Worm (Caenorhabditis elegans) whole organism, L4 larva: ENCODE data around the gene his-39.
A peak's percentile ranks its signal among the peaks of the same experiment; 100 is the strongest.
"Not testable (repeated sequence)": the region's sequence is repeated elsewhere in the genome, so short reads cannot be mapped to it uniquely, and the experiment has no call there.

Experiments
- F10B5.3 ChIP-seq: sonication (generic microtip); optimal IDR thresholded peaks from 2 replicates; lab custom pipeline; 2016; ENCODE audit warnings: mild to moderate bottlenecking, missing genetic modification characterization, missing compliant biosample characterization
- T26A8.4 ChIP-seq: fragments of 200-800 bp; sonication (Bioruptor generic); IDR thresholded peaks from 2 replicates; pipeline ENCODE4 v1.3.6; 2022; ENCODE audit warnings: missing genetic modification characterization, missing compliant biosample characterization
- aha-1 ChIP-seq: fragments of 150-350 bp; peaks from one replicate; lab custom pipeline; 2014; ENCODE audit warnings: missing biosample characterization, missing genetic modification characterization
- aly-2 ChIP-seq: sonication (generic microtip); optimal IDR thresholded peaks from 2 replicates; lab custom pipeline; 2018; ENCODE audit warnings: missing biosample characterization, missing genetic modification characterization
- arid-1 ChIP-seq: fragments of 200-800 bp; sonication (Bioruptor generic); conservative IDR thresholded peaks from 2 replicates; pipeline ENCODE4 v1.3.6; 2022; ENCODE audit warnings: missing genetic modification reagents, missing genetic modification characterization, missing compliant biosample characterization
- ces-1 ChIP-seq: fragments of 150-350 bp; sonication (generic microtip); optimal IDR thresholded peaks from 4 replicates; lab custom pipeline; 2014; ENCODE audit warnings: missing biosample characterization, missing genetic modification reagents, missing genetic modification characterization
- cey-2 ChIP-seq: sonication (generic microtip); optimal IDR thresholded peaks from 3 replicates; lab custom pipeline; 2017; ENCODE audit warnings: missing genetic modification characterization, mild to moderate bottlenecking, missing compliant biosample characterization, antibody characterized with exemption, borderline replicate concordance; ENCODE audit not compliant: insufficient read depth
- daf-19 ChIP-seq: fragments of 200-800 bp; sonication (Bioruptor generic); conservative IDR thresholded peaks from 2 replicates; pipeline ENCODE4 v1.3.6; 2022; ENCODE audit warnings: missing genetic modification characterization, missing compliant biosample characterization
- dmd-6 ChIP-seq: fragments of 200-800 bp; sonication (Bioruptor generic); IDR thresholded peaks from 2 replicates; pipeline ENCODE4 v1.3.6; 2022; ENCODE audit warnings: missing genetic modification reagents, missing genetic modification characterization, missing compliant biosample characterization
- dmd-9 ChIP-seq: fragments of 200-800 bp; sonication (Bioruptor generic); IDR thresholded peaks from 2 replicates; pipeline ENCODE4 v1.3.6; 2022; ENCODE audit warnings: missing genetic modification reagents, missing genetic modification characterization, missing compliant biosample characterization
- dpl-1 ChIP-seq: fragments of 150-350 bp; optimal IDR thresholded peaks from 2 replicates; lab custom pipeline; 2014; ENCODE audit warnings: missing biosample characterization, missing genetic modification reagents, missing genetic modification characterization
- duxl-1 ChIP-seq: sonication (generic microtip); optimal IDR thresholded peaks from 2 replicates; lab custom pipeline; 2016; ENCODE audit warnings: mild to moderate bottlenecking, missing genetic modification characterization, moderate library complexity, missing compliant biosample characterization; ENCODE audit not compliant: poor library complexity
- egl-43 ChIP-seq: fragments of 200-800 bp; sonication (Bioruptor generic); IDR thresholded peaks from 2 replicates; pipeline ENCODE4 v1.3.6; 2022; ENCODE audit warnings: missing genetic modification reagents, missing genetic modification characterization, missing compliant biosample characterization
- hlh-11 ChIP-seq: fragments of 200-800 bp; sonication (Bioruptor generic); optimal IDR thresholded peaks from 2 replicates; lab custom pipeline; 2018; ENCODE audit warnings: mild to moderate bottlenecking, missing genetic modification characterization, missing compliant biosample characterization
- hmg-1.1 ChIP-seq: fragments of 200-800 bp; sonication (Bioruptor generic); IDR thresholded peaks from 2 replicates; pipeline ENCODE4 v1.3.6; 2022; ENCODE audit warnings: missing genetic modification reagents, missing genetic modification characterization, missing compliant biosample characterization
- jun-1 ChIP-seq: fragments of 150-350 bp; optimal IDR thresholded peaks from 2 replicates; lab custom pipeline; 2014; ENCODE audit warnings: missing biosample characterization, missing genetic modification reagents, missing genetic modification characterization
- lin-1 ChIP-seq: fragments of 200-800 bp; sonication (Bioruptor generic); IDR thresholded peaks from 2 replicates; pipeline ENCODE4 v1.3.6; 2022; ENCODE audit warnings: missing genetic modification reagents, missing genetic modification characterization, missing compliant biosample characterization
- lin-29 ChIP-seq: fragments of 200-800 bp; sonication (Bioruptor generic); IDR thresholded peaks from 2 replicates; pipeline ENCODE4 v1.3.6; 2022; ENCODE audit warnings: missing genetic modification reagents, missing genetic modification characterization, missing compliant biosample characterization
- lsy-2 ChIP-seq, 2 experiments: fragments of 150-350 bp in 1 of 2; sonication (generic microtip) in 1 of 2; optimal IDR thresholded peaks; 2 replicates each; lab custom pipeline; 2014 to 2017; ENCODE audit warnings: missing biosample characterization in 2 of 2, missing genetic modification characterization in 2 of 2
- mdt-29 ChIP-seq: fragments of 200-800 bp; sonication (Bioruptor generic); IDR thresholded peaks from 2 replicates; pipeline ENCODE4 v1.3.6; 2022; ENCODE audit warnings: missing genetic modification reagents, missing genetic modification characterization, missing compliant biosample characterization
- mes-2 ChIP-seq: sonication (generic microtip); optimal IDR thresholded peaks from 2 replicates; lab custom pipeline; 2016; ENCODE audit warnings: missing genotype, mild to moderate bottlenecking, missing genetic modification characterization, missing compliant biosample characterization; ENCODE audit not compliant: poor library complexity, severe bottlenecking
- mxl-3 ChIP-seq: fragments of 200-800 bp; sonication (Bioruptor generic); optimal IDR thresholded peaks from 2 replicates; lab custom pipeline; 2018; ENCODE audit warnings: mild to moderate bottlenecking, missing genetic modification characterization, missing compliant biosample characterization
- nhr-102 ChIP-seq: sonication (generic microtip); optimal IDR thresholded peaks from 2 replicates; lab custom pipeline; 2016; ENCODE audit warnings: mild to moderate bottlenecking, missing genetic modification characterization, moderate library complexity, missing compliant biosample characterization
- nhr-28 ChIP-seq: fragments of 150-350 bp; optimal IDR thresholded peaks from 2 replicates; lab custom pipeline; 2014; ENCODE audit warnings: missing biosample characterization, missing genetic modification characterization
- nhr-42 ChIP-seq: fragments of 200-800 bp; sonication (Bioruptor generic); IDR thresholded peaks from 2 replicates; pipeline ENCODE4 v1.3.6; 2022; ENCODE audit warnings: missing genetic modification characterization, missing compliant biosample characterization
- nhr-6 ChIP-seq: fragments of 150-350 bp; optimal IDR thresholded peaks from 2 replicates; lab custom pipeline; 2014; ENCODE audit warnings: missing biosample characterization, missing genetic modification characterization
- pha-4 ChIP-seq, 2 experiments: fragments of 150-350 bp in 1 of 2; fragments of 200-800 bp in 1 of 2; sonication (Bioruptor generic) in 1 of 2; IDR thresholded peaks in 1 of 2; optimal IDR thresholded peaks in 1 of 2; 2 replicates each; pipeline versions ENCODE4 v1.3.6 to Lab custom; 2014 to 2022; ENCODE audit warnings: missing genetic modification characterization in 2 of 2, missing genetic modification reagents in 2 of 2, missing biosample characterization in 1 of 2, missing compliant biosample characterization in 1 of 2
- php-3 ChIP-seq: fragments of 200-800 bp; sonication (Bioruptor generic); IDR thresholded peaks from 2 replicates; pipeline ENCODE4 v1.3.6; 2022; ENCODE audit warnings: missing genetic modification reagents, missing genetic modification characterization, missing compliant biosample characterization
- set-16 ChIP-seq: fragments of 200-800 bp; sonication (Bioruptor generic); IDR thresholded peaks from 2 replicates; pipeline ENCODE4 v1.3.6; 2022; ENCODE audit warnings: missing genetic modification reagents, missing genetic modification characterization, missing compliant biosample characterization
- snpc-1.2 ChIP-seq: fragments of 200-800 bp; sonication (Bioruptor generic); IDR thresholded peaks from 2 replicates; pipeline ENCODE4 v1.3.6; 2022; ENCODE audit warnings: missing genetic modification reagents, missing genetic modification characterization, missing compliant biosample characterization
- tra-1 ChIP-seq: fragments of 200-800 bp; sonication (Bioruptor generic); IDR thresholded peaks from 2 replicates; pipeline ENCODE4 v1.3.6; 2022; ENCODE audit warnings: missing genetic modification reagents, missing genetic modification characterization, missing compliant biosample characterization

his-39 gene

DNA sequence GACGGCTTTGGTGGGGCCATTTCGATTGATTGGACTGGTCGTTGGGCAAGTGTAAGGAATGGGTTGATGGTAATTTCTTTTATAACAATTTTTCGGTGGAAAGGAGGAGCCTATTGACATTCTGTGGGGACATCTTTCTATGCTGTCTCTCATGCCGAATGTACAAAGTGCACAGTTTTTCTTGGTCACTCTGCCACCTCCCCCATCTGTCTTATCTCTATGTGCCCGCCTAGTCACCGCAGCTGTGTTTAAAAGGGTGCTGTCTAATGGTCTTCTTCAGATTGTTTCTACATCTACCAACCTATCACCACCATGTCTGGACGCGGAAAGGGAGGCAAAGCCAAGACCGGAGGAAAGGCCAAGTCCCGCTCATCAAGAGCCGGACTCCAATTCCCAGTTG lies 3.2 kb upstream of the his-39 start, which contains the start of the genes his-8 and his-7:
TSS of gene his-8 (minus strand) at position 20 of the 400 bp plus-strand sequence.
TSS of gene his-7 (plus strand) at position 313 of the 400 bp plus-strand sequence.
- peak; percentile 37; the same call in 1 of the 2 replicates for TF ChIP-seq set-16

- TF ChIP-seq mxl-3 (GFP tag; lab: Kevin White, UChicago) = no peak
Measured at ce11 chrV:8533916-8534315, 2.4 kb upstream of the his-39 start.

DNA sequence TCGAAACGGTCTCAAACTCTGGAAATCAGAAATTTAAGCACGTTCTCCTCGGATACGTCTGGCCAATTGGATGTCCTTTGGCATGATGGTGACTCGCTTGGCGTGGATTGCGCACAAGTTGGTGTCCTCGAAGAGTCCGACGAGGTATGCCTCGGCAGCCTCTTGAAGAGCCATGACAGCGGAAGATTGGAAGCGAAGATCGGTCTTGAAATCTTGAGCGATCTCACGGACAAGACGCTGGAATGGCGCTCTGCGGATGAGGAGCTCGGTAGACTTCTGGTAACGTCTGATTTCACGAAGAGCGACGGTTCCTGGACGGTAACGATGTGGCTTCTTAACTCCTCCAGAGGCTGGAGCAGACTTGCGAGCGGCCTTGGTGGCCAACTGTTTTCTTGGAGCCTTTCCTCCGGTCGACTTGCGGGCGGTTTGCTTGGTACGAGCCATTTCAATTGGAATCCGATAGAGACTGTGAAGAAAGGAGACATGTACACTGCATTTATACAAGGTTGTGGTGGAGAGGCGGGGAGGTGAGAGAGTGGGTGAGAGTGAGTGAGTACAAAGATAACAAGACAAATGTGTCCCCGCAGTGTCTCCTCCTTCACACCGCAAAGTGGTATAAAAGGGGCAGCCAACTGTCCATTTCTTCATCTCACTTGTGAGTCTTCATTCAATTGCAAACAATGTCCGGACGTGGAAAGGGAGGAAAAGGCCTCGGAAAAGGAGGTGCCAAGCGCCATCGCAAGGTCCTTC lies 1.6 kb upstream of the his-39 start, which contains the start of the genes his-6 and his-5:
TSS of gene his-6 (minus strand) at position 444 of the 750 bp plus-strand sequence.
TSS of gene his-5 (plus strand) at position 681 of the 750 bp plus-strand sequence.
- TF ChIP-seq mes-2 (tag; lab: Kevin White, UChicago) (peak; percentile 48), nhr-102 (tag; lab: Kevin White, UChicago) (peak; percentile 61), nhr-42 (peak; percentile 80), lin-1 (GFP tag; lab: Robert Waterston, UW) (0 out of 2 replicates have a peak, but pooled peaks have one; percentile 16), egl-43 (GFP tag; lab: Robert Waterston, UW) (peak; percentile 56; the same call in 1 of the 2 replicates), set-16 (peak; percentile 70), php-3 (GFP tag; lab: Robert Waterston, UW) (peak; percentile 74; the same call in 1 of the 2 replicates), mxl-3 (GFP tag; lab: Kevin White, UChicago) (peak; percentile 5), T26A8.4 (peak; percentile 80), hmg-1.1 (GFP tag; lab: Robert Waterston, UW) (peak; percentile 30; the same call in 1 of the 2 replicates), aha-1 (tag; lab: Kevin White, UChicago) (peak; percentile 4), hlh-11 (tag; lab: Kevin White, UChicago) (peak; percentile 64), dmd-6 (GFP tag; lab: Robert Waterston, UW) (peak; percentile 66), F10B5.3 (peak; percentile 60), lin-29 (GFP tag; lab: Robert Waterston, UW) (0 out of 2 replicates have a peak, but pooled peaks have one; percentile 12), dmd-9 (GFP tag; lab: Robert Waterston, UW) (0 out of 2 replicates have a peak, but pooled peaks have one; percentile 27), tra-1 (peak; percentile 14; the same call in 1 of the 2 replicates), pha-4 (GFP tag; IDR thresholded peaks at IDR 0.05; lab: Robert Waterston, UW) (peak; percentile 89), duxl-1 (tag; lab: Kevin White, UChicago) (peak; percentile 16)
- not testable (repeated sequence) for TF ChIP-seq pha-4 (tag; optimal IDR thresholded peaks at IDR 0.05; lab: Kevin White, UChicago)

- TF ChIP-seq snpc-1.2 (GFP tag; lab: Robert Waterston, UW) = no peak
- no peak for TF ChIP-seq pha-4 (GFP tag; IDR thresholded peaks at IDR 0.05; lab: Robert Waterston, UW)
- TF ChIP-seq pha-4 (tag; optimal IDR thresholded peaks at IDR 0.05; lab: Kevin White, UChicago) = no peak
- TF ChIP-seq nhr-6 (tag; lab: Kevin White, UChicago) = no peak
- TF ChIP-seq dpl-1 (GFP tag; lab: Kevin White, UChicago) = no peak
- no peak for TF ChIP-seq daf-19 (GFP tag; lab: Robert Waterston, UW)
- TF ChIP-seq cey-2 (tag; lab: Kevin White, UChicago) = no peak
- no peak for TF ChIP-seq arid-1 (GFP tag; lab: Robert Waterston, UW)
- no peak for TF ChIP-seq nhr-28 (tag; lab: Kevin White, UChicago)
- no peak for TF ChIP-seq jun-1
- no peak for TF ChIP-seq aly-2 (tag; lab: Kevin White, UChicago)
- no peak for TF ChIP-seq mdt-29 (GFP tag; lab: Robert Waterston, UW)
- TF ChIP-seq ces-1 (GFP tag; lab: Kevin White, UChicago) = no peak
- no peak for TF ChIP-seq lsy-2 (tag; optimal IDR thresholded peaks at IDR 0.05; lab: Kevin White, UChicago)
Measured at ce11 chrV:8537031-8537430, 718 bp downstream of the his-39 start, which contains the start of gene otpl-4. Gene otpl-4, plus strand, starts transcription at chrV:8537331.
